Worm (Caenorhabditis elegans) whole organism, L4 larva: Measurements from ENCODE around the gene pbo-4.

ENCODE experiments used
- aly-2 ChIP-seq: sonication (generic microtip); optimal IDR thresholded peaks from 2 replicates; lab custom pipeline; 2018; ENCODE audit warnings: missing biosample characterization, missing genetic modification characterization
- ama-1 ChIP-seq: fragments of 150-350 bp; optimal IDR thresholded peaks from 2 replicates; lab custom pipeline; 2014; ENCODE audit warnings: inconsistent platforms, mixed read lengths
- dpl-1 ChIP-seq: fragments of 150-350 bp; optimal IDR thresholded peaks from 2 replicates; lab custom pipeline; 2014; ENCODE audit warnings: missing biosample characterization, missing genetic modification reagents, missing genetic modification characterization
- hmg-1.1 ChIP-seq: fragments of 200-800 bp; sonication (Bioruptor generic); IDR thresholded peaks from 2 replicates; pipeline ENCODE4 v1.3.6; 2022; ENCODE audit warnings: missing genetic modification reagents, missing genetic modification characterization, missing compliant biosample characterization
- lin-39 ChIP-seq: fragments of 150-350 bp; optimal IDR thresholded peaks from 2 replicates; lab custom pipeline; 2014; ENCODE audit warnings: missing biosample characterization, missing genetic modification reagents, missing genetic modification characterization
- nhr-11 ChIP-seq: fragments of 150-350 bp; optimal IDR thresholded peaks from 2 replicates; lab custom pipeline; 2014; ENCODE audit warnings: missing biosample characterization, missing genetic modification characterization
- nhr-76 ChIP-seq: fragments of 150-350 bp; optimal IDR thresholded peaks from 2 replicates; lab custom pipeline; 2014; ENCODE audit warnings: missing biosample characterization, missing genetic modification characterization
- pqm-1 ChIP-seq: sonication (generic microtip); optimal IDR thresholded peaks from 2 replicates; lab custom pipeline; 2017; ENCODE audit warnings: missing biosample characterization, missing genetic modification characterization
- snpc-1.2 ChIP-seq: fragments of 200-800 bp; sonication (Bioruptor generic); IDR thresholded peaks from 2 replicates; pipeline ENCODE4 v1.3.6; 2022; ENCODE audit warnings: missing genetic modification reagents, missing genetic modification characterization, missing compliant biosample characterization

- TF ChIP-seq dpl-1 (GFP tag; lab: Kevin White, UChicago) = no peak
- no peak for TF ChIP-seq hmg-1.1
- TF ChIP-seq snpc-1.2 (GFP tag; lab: Robert Waterston, UW) = no peak
- TF ChIP-seq nhr-11 = no peak
- TF ChIP-seq pqm-1 (tag; lab: Kevin White, UChicago) = no peak
- TF ChIP-seq ama-1 (lab: Kevin White, UChicago) = no peak
- TF ChIP-seq nhr-76 (tag; lab: Kevin White, UChicago) = no peak
- TF ChIP-seq aly-2 (tag; lab: Kevin White, UChicago) = no peak
- no peak for TF ChIP-seq lin-39
Measured at ce11 chrX:10966251-10966650, 12.3 kb downstream of the pbo-4 start, which contains the start of gene lge-1.
